Worm (Caenorhabditis elegans): ENCODE data around the gene F10A3.4.

Gene F10A3.4

ce11 chrV:16139529-16139928, 9.4 kb upstream of the F10A3.4 start, which contains the start of gene clc-11:
clc-11 (minus strand) TSS chrV:16139629.
- TF ChIP-seq unc-62 (GFP tag; optimal IDR thresholded peaks at IDR 0.05): no peak

ce11 chrV:16141071-16141470, 7.8 kb upstream of the F10A3.4 start, which contains the start of gene clc-32:
clc-32 (minus strand) TSS chrV:16141171.
- no peak for TF ChIP-seq unc-62 (GFP tag; optimal IDR thresholded peaks at IDR 0.05)

- no peak for TF ChIP-seq unc-62 (GFP tag; optimal IDR thresholded peaks at IDR 0.05)
Observed at ce11 chrV:16142371-16142770, 6.5 kb upstream of the F10A3.4 start, which contains the start of gene fbxa-18. fbxa-18 (plus strand) TSS chrV:16142671.

- TF ChIP-seq unc-62 (GFP tag; optimal IDR thresholded peaks at IDR 0.05): no peak
Observed at ce11 chrV:16143066-16143581, 5.8 kb upstream of the F10A3.4 start, which contains the start of gene fbxa-88. fbxa-88 (minus strand) TSS chrV:16143116.

ce11 chrV:16145009-16145408, 3.9 kb upstream of the F10A3.4 start:
- no peak for TF ChIP-seq unc-62 (GFP tag; optimal IDR thresholded peaks at IDR 0.05)

ce11 chrV:16153375-16153774, 4.5 kb downstream of the F10A3.4 start, which contains the start of gene str-254:
str-254 (minus strand) TSS chrV:16153475.
- no peak for TF ChIP-seq unc-62 (GFP tag; optimal IDR thresholded peaks at IDR 0.05)

- TF ChIP-seq unc-62 (GFP tag; optimal IDR thresholded peaks at IDR 0.05): no peak
Observed at ce11 chrV:16155111-16155510, 6.2 kb downstream of the F10A3.4 start, which contains the start of gene str-97. str-97 (minus strand) TSS chrV:16155211.

ce11 chrV:16158391-16158790, 9.5 kb downstream of the F10A3.4 start, which contains the start of gene str-99:
str-99 (minus strand) TSS chrV:16158491.
- TF ChIP-seq unc-62 (GFP tag; optimal IDR thresholded peaks at IDR 0.05): no peak

- no peak for TF ChIP-seq unc-62 (GFP tag; optimal IDR thresholded peaks at IDR 0.05)
Observed at ce11 chrV:16159594-16159993, 10.7 kb downstream of the F10A3.4 start, which contains the start of gene F10A3.17. F10A3.17 (minus strand) TSS chrV:16159694.

ce11 chrV:16160087-16160486, 11.2 kb downstream of the F10A3.4 start:
- TF ChIP-seq unc-62 (GFP tag; optimal IDR thresholded peaks at IDR 0.05): no peak

ce11 chrV:16162124-16162735, 13.3 kb downstream of the F10A3.4 start, which contains the start of the genes str-109 and F10A3.11:
str-109 (minus strand) TSS chrV:16162224.
F10A3.11 (plus strand) TSS chrV:16162685.
- TF ChIP-seq unc-62 (GFP tag; optimal IDR thresholded peaks at IDR 0.05): no peak

- no peak for TF ChIP-seq unc-62 (GFP tag; optimal IDR thresholded peaks at IDR 0.05)
Observed at ce11 chrV:16163719-16164118, 14.8 kb downstream of the F10A3.4 start, which contains the start of gene F10A3.12. F10A3.12 (plus strand) TSS chrV:16164019.

- TF ChIP-seq unc-62 (GFP tag; optimal IDR thresholded peaks at IDR 0.05): no peak
Observed at ce11 chrV:16165936-16166335, 17.0 kb downstream of the F10A3.4 start, which contains the start of gene str-108. str-108 (plus strand) TSS chrV:16166236.

- TF ChIP-seq unc-62 (GFP tag; optimal IDR thresholded peaks at IDR 0.05): no peak
Observed at ce11 chrV:16169026-16169425, 20.1 kb downstream of the F10A3.4 start, which contains the start of gene str-111. str-111 (minus strand) TSS chrV:16169126.

ce11 chrV:16171721-16172120, 22.8 kb downstream of the F10A3.4 start, which contains the start of gene K05D4.9:
K05D4.9 (minus strand) TSS chrV:16171821.
- no peak for TF ChIP-seq unc-62 (GFP tag; optimal IDR thresholded peaks at IDR 0.05)

ce11 chrV:16174109-16174508, 25.2 kb downstream of the F10A3.4 start:
- no peak for TF ChIP-seq unc-62 (GFP tag; optimal IDR thresholded peaks at IDR 0.05)

ce11 chrV:16175227-16175626, 26.3 kb downstream of the F10A3.4 start:
- no peak for TF ChIP-seq unc-62 (GFP tag; optimal IDR thresholded peaks at IDR 0.05)
